Worm (Caenorhabditis elegans): ENCODE measurements around the gene exos-9.

ce11 chrIII:7192942-7193665 is 4.8 kb downstream of the exos-9 start, which contains the start of gene mec-14:
- TF ChIP-seq ceh-82 (tag; optimal IDR thresholded peaks at IDR 0.05) (no peak), ceh-28 (tag; optimal IDR thresholded peaks at IDR 0.05) (no peak), ama-1 (optimal IDR thresholded peaks at IDR 0.05) (no peak), pqm-1 (tag; optimal IDR thresholded peaks at IDR 0.05) (no peak), unc-39 (tag; optimal IDR thresholded peaks at IDR 0.05) (no peak), fkh-10 (GFP tag; optimal IDR thresholded peaks at IDR 0.05) (no peak), nhr-28 (tag; optimal IDR thresholded peaks at IDR 0.05) (no peak)

All from whole organism, L4 larva.